Fruit fly (Drosophila melanogaster) Kc167 (cell line): Measurements from ENCODE around the gene CG7656.

Source experiments
- Myc ChIP-seq: fragments of >200 bp; optimal IDR thresholded peaks from 2 replicates; lab custom pipeline; 2017; ENCODE audit warnings: missing external identifiers
- h ChIP-seq: fragments of >200 bp; optimal IDR thresholded peaks from 3 replicates; lab custom pipeline; 2018; ENCODE audit warnings: missing external identifiers
- insv ChIP-seq: fragments of >200 bp; optimal IDR thresholded peaks from 3 replicates; lab custom pipeline; 2018; ENCODE audit warnings: missing external identifiers
- psq ChIP-seq: fragments of >200 bp; optimal IDR thresholded peaks from 2 replicates; lab custom pipeline; 2017; ENCODE audit warnings: missing external identifiers

dm6 chr3L:15588514-15589138 is 651 bp upstream of the CG7656 start, which contains the start of gene RhoGAP71E:
- TF ChIP-seq insv (lab: Kevin White, UChicago) (no peak), psq (lab: Kevin White, UChicago) (no peak), h (lab: Kevin White, UChicago) (no peak), Myc (lab: Kevin White, UChicago) (no peak)
